Worm (Caenorhabditis elegans) whole organism, late embryonic: Measurements from ENCODE around the gene H38K22.9.

Source experiments
- lim-6 ChIP-seq: sonication (generic microtip); optimal IDR thresholded peaks from 2 replicates; lab custom pipeline; 2016; ENCODE audit warnings: missing genetic modification characterization, missing compliant biosample characterization
- unc-3 ChIP-seq, 2 experiments: fragments of 200-800 bp in 1 of 2; sonication (Bioruptor generic) in 1 of 2; sonication (generic microtip) in 1 of 2; conservative IDR thresholded peaks in 1 of 2; optimal IDR thresholded peaks in 1 of 2; 2 replicates each; pipeline versions ENCODE4 v1.3.6 to Lab custom; 2016 to 2022; ENCODE audit warnings: missing compliant biosample characterization in 2 of 2, missing genetic modification characterization in 2 of 2, missing genetic modification reagents in 1 of 2

ce11 chrIII:4293108-4293507 lies 30.9 kb upstream of the H38K22.9 start, which contains the start of gene R10E4.6:
- TF ChIP-seq lim-6 (no peak), unc-3 (GFP tag; conservative IDR thresholded peaks at IDR 0.05; lab: Robert Waterston, UW) (no peak), unc-3 (tag; optimal IDR thresholded peaks at IDR 0.05; lab: Kevin White, UChicago) (no peak)
